Fruit fly (Drosophila melanogaster): Measurements from ENCODE around the gene CG42327.
A peak's percentile ranks its signal among the peaks of the same experiment; 100 is the strongest.

The CG42327 gene

DNA sequence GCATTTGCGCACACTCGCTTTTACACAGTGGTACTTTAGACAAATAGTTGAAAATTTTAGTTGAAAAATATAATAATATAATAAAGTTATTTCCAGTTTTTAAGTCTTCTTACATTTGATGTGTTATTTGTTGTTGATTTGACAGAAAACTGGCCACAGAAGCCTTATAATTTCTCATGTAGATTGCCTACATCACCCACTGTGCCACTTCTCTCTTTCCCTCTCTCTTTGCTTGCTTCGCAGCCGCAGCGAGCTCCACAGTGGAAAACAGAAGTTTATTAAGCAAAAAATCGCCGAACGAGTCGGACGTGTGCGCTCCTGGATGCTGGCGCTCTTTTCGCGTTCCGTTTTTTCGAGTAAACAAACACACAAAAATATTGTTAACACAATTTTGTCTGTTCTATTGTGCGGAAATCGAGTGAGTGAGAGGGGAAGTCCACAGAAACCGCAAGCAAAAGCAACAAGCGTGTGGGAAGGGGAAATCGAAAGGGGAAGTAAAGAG lies at the start of gene CG42327:
TSS of gene CG42327 (plus strand) at position 277 of the 502 bp plus-strand sequence.
- TF ChIP-seq CTCF (optimal IDR thresholded peaks at IDR 0.05) = no peak
- no peak for TF ChIP-seq CG8478 (optimal IDR thresholded peaks at IDR 0.05)

DNA sequence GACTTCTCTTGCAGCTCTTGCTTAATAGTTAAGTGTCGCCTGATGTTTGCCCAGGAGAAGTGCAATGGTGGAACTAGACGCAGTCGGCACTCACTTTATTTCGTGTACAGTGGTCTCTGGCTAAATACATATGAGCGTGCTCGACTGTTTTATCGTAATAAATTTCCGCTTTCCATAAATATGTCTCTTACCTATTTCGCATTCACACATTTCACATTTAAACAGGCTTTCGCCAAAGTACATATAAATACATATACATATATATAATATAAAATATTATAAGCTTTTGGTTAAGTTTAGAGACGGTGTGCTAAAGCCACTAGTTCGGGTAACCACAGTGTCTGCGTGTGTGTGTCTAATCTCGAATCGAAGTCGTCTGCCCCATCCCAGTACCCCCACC lies 49.3 kb upstream of the CG42327 start:
- TF ChIP-seq CG8478 (optimal IDR thresholded peaks at IDR 0.05) = no peak
- TF ChIP-seq CTCF (optimal IDR thresholded peaks at IDR 0.05) = no peak

DNA sequence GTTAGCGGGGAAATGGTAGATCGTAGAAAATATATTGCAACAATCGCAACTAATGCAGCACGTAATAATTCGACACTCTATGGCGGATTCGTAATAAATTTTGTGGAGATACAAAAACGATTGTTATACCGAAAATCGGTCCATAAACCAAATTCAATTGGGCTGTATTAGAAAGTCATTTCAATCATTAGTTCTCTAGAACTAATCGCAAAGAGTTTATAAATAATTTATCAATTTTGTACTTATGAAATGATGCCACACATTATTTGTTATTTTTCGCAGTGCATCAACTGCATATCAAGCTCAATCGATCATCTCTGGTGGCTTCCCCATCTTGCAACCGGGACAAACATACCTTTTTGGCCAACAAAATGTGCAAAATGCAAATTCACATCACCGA lies 43.5 kb upstream of the CG42327 start:
- TF ChIP-seq CG8478 (optimal IDR thresholded peaks at IDR 0.05) (no peak), CTCF (optimal IDR thresholded peaks at IDR 0.05) (no peak)

DNA sequence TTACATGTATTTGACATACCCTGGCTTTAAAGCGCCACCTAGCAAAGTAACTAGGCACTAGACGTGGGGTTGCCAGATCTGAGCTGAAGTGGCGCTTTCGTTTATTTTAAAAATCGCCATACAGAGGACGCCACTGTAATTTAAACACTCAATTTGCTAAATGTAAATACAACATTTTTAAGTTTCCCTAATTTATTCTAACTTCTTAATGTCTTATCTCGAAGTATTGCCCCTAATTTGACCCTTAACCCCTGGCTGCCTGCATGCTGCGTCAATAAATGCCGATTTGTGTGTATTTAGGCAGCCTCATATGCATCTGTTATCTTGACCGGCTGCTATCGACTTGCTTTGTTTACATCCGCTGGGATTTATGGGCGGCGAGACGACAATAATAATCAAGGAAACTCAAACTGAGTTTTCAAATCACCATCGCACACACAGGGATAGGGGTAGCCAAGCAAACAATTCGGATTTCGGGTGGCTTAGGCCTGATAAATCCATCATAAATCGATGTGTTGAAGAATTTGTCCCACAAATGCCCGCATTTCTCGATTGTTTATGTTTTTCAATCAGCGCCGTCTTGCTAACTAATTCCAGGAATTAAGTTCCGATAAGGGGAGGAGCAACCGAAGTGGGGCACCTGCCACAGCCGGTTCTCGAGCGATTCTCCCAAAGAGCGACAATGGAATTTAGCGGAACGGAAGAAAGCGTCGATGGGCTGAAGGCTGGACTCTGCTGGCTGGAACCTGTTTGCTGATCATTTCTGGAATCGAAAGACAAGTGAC lies 42.5 kb upstream of the CG42327 start:
- peak; percentile 95 to 98 for TF ChIP-seq CTCF (optimal IDR thresholded peaks at IDR 0.05)
- TF ChIP-seq CG8478 (optimal IDR thresholded peaks at IDR 0.05) = no peak

DNA sequence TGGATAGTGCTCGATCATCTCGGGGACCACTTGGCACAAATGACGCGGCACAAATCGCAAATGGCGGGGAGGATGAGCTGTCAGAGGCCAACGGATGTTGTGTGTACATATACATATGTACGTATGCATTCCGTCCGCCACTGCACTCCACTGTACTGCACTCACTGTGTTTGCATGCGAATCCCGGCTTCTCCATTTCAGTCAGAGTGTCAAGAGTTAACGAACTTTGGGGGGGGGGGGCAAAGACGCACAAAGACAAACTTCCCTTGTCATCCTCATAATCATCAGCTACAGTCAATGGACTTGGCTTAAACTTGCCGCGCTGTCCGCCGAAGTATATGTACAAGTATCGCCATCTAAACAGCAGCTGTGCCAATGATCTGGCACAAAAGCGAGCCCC lies 41.8 kb upstream of the CG42327 start:
- TF ChIP-seq CTCF (optimal IDR thresholded peaks at IDR 0.05) = no peak
- no peak for TF ChIP-seq CG8478 (optimal IDR thresholded peaks at IDR 0.05)

DNA sequence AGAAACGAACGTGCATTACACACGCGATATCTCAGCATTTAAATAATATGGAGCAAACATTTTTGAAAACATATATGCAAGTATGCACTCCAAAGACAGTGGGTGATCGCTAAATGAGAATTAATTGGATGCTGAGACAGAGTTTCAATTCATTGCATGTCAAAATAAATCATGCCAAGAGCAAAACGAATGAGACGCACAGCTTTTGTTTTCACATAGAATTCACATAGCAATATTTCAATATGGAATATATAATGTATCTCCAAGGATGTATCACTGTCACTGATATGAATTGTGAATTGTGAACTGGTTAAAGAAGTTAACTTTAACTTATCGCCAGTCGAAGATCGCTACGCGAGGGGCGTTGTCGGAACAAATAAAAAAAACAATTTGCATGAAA lies 41.4 kb upstream of the CG42327 start:
- TF ChIP-seq CG8478 (optimal IDR thresholded peaks at IDR 0.05) = no peak
- no peak for TF ChIP-seq CTCF (optimal IDR thresholded peaks at IDR 0.05)

DNA sequence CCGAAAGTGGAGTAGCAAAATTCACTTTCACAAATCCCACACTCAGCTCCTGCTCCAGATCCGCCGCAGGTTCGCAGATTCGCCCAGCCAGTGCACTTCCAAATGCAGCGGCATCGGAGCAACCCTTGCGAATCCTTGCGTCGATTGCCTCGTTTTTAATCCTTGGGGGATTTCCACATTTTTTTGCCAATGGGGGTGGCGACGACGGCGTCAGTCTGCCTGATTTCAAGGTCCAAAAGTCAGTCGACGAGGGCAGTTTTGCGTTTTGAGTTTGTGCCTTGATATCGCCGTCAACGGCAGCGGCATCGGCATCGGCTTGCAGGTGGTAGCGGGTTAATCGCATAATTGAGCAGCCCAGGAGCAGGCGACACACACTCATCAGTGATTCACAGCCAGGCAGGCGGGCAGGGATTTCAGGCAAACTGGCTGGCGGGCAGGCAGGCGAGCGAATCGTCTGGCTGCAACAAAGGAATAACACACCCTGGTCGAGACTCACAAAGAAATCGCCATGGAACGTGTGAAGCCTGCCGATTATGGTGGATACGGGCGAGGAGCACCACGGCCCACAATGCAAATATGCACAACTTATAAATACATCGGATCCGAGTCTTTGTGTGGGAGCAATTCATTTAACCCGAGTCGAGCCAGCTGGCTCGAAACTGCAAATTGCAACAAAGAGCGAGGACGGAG lies 40.4 kb upstream of the CG42327 start:
- TF ChIP-seq CTCF (optimal IDR thresholded peaks at IDR 0.05) (no peak), CG8478 (optimal IDR thresholded peaks at IDR 0.05) (no peak)

DNA sequence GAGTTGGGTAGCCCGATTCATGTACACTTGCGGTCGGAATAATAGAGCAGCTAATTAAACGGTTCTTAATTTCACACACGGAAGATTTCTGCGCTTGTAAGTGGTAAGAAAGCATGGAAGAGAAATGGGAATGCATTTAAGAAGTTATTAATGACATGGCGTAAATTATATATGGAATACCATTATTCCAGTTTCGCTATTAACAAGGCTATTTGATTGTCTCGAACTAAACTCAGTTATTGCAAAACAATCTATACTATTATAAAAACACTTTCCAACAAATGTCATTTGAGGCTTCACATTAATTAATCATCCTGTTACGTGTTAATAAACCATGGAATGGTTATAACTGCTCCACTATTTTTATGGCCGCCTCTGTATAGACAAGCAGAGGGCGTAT lies 39.7 kb upstream of the CG42327 start:
- TF ChIP-seq CG8478 (optimal IDR thresholded peaks at IDR 0.05) = no peak
- no peak for TF ChIP-seq CTCF (optimal IDR thresholded peaks at IDR 0.05)

DNA sequence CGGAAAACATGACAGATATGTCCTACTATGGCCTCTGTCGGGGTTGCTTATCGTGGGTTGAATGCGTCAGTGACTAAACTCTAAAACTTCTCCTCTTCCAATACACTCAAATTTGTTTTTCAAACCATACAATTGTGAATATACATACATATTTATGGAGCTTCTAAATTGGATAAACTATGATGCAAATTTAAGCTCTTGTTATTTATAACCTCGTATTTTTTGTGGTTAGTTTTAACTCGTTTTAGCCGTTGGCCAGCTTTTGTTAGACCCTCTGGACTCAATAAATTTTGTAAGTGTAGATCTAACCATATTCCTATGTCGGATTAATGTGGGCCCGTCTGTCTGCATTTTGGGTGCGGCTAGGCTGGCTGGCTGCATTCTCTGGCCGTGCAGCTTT lies 38.6 kb upstream of the CG42327 start:
- TF ChIP-seq CG8478 (optimal IDR thresholded peaks at IDR 0.05) (no peak), CTCF (optimal IDR thresholded peaks at IDR 0.05) (no peak)

DNA sequence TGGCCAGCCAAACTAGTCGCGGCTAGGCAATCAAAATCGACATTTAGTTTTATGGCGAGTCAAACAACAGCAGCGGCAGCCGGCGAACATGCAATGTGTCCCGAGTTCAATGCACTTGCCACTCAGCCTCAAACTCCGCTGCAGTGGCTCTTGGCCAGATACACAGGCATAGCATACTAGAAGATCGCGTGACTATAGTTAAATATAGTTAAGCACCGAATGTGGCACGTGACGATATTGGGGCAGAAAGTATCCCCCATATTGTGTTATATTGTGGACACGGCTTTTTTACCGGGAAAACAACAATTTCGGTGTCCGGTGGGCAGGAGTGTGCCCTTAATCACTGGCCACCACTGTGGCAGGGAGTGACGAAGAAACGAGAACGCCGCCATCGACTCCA lies 38.1 kb upstream of the CG42327 start:
- no peak for TF ChIP-seq CG8478 (optimal IDR thresholded peaks at IDR 0.05)
- no peak for TF ChIP-seq CTCF (optimal IDR thresholded peaks at IDR 0.05)

DNA sequence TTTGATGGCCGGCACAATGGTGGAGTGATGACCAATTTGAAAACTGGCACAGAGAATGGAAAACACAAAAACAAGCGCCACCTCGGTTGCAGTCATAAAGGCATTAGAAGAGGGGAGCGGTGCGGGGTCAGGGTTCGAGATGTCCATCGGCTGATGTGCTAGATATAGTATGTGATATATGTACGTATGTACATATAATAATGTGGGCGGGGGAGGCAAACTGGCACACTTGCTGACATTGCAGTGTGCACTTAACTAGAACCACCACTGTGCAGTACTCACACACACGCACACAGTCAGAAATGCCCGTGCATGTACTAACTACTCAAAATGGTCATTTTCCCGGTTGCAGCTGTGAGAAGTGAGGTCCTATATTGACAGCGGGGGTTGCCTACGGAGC lies 37.1 kb upstream of the CG42327 start:
- no peak for TF ChIP-seq CG8478 (optimal IDR thresholded peaks at IDR 0.05)
- no peak for TF ChIP-seq CTCF (optimal IDR thresholded peaks at IDR 0.05)

DNA sequence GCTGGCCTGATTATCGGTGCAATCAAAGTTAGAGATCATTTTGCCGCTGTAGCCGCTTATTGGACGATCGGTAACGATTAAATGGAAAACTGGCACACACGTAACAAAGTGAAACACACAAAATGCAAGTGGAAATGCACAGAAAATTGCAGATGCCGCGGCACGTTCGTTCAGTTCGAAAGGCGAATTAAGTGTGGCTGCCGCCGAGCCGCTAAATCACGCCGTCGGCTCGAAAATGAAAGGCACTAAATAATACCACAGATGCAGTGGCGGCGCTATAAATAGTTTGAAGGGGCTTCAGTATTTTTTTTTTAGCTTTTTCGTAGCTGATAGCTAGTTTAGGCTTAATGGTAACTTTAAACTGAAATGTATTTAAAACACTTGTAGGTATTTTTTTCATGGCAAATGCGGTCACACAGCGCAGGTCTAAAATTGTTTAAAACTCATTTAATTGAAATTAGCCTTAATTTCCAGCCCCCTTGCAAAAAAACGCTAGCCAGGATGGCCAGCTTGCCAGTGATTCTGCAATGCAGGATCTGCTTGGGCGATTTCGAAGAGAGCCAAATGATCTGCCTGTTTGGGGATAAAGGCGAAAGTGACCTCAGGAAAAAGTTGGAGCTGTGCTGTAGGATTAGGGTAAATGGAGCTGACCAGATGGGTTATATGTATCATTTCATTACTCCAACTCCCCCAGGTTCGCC lies 36.1 kb upstream of the CG42327 start, which contains the start of the genes Jupiter and CG14710:
TSS of gene Jupiter (minus strand) at position 198 of the 701 bp plus-strand sequence.
TSS of gene CG14710 (plus strand) at position 382 of the 701 bp plus-strand sequence.
- TF ChIP-seq CG8478 (optimal IDR thresholded peaks at IDR 0.05) (no peak), CTCF (optimal IDR thresholded peaks at IDR 0.05) (peak; percentile 31 to 38)

DNA sequence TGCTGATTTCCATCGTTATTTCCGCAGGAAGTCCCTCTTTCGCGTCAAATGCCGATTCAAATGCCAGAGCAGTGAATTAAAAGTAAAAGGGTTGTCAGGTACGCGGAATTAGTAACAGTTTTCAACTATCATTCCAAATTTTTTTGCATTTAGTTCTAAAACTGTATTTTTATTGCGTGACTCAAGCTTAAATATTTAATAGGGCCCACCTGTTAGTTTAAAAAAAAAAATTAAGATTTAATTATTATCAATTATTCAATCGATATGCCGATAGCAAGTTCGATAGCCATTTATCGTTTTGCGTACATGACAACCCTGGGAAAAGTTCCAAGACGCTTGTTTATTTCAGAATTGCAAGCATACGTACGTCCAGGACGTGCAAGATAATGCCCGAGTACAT lies 32.9 kb upstream of the CG42327 start, which contains the start of gene CG14711:
TSS of gene CG14711 (plus strand) at position 315 of the 400 bp plus-strand sequence.
- no peak for TF ChIP-seq CG8478 (optimal IDR thresholded peaks at IDR 0.05)
- no peak for TF ChIP-seq CTCF (optimal IDR thresholded peaks at IDR 0.05)

DNA sequence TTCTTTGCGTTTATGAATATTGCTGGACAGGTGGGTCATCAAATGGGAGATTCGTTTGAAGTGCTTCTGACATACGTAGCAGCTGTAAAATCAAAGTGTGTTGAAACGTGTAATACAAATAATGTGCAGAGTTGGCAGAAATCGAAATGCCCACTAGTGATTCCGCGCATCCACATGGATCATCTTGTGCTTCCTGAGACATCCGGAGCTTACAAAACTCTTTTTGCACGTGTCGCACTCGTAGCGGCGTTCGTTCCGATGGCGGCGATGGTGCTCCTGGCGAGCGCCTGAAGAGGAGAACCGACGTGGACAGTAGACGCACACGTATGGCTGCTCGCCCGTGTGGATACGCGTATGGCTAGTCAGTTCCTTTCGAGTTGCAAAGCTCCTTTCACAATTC lies 30.4 kb upstream of the CG42327 start, which contains the start of gene Zaf1:
TSS of gene Zaf1 (minus strand) at position 101 of the 400 bp plus-strand sequence.
- TF ChIP-seq CG8478 (optimal IDR thresholded peaks at IDR 0.05) (no peak), CTCF (optimal IDR thresholded peaks at IDR 0.05) (no peak)

DNA sequence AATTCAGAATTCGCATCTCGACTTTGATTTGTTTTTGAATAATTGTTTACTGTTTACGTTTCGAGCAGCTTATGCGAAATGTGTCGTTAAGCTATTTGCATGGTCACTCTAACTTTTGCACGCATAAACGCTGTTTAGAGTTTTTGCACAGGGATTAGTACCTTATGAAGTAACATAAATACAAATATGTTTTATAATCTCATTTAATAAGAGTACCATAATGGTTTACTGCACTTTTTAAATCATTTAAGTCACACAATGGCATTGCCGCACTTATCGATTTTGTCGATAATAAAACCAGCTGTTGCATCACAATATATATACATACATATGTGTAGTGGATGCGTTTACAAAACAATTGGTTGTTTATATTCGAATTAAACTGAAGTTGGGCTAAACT lies 29.4 kb upstream of the CG42327 start, which contains the start of the genes CG6813 and CG18764:
TSS of gene CG6813 (minus strand) at position 68 of the 400 bp plus-strand sequence.
TSS of gene CG18764 (plus strand) at position 319 of the 400 bp plus-strand sequence.
- TF ChIP-seq CG8478 (optimal IDR thresholded peaks at IDR 0.05) (no peak), CTCF (optimal IDR thresholded peaks at IDR 0.05) (no peak)

Data from S2 (cell line).